Worm (Caenorhabditis elegans): ENCODE data around the gene C23H3.2.

The C23H3.2 gene

DNA sequence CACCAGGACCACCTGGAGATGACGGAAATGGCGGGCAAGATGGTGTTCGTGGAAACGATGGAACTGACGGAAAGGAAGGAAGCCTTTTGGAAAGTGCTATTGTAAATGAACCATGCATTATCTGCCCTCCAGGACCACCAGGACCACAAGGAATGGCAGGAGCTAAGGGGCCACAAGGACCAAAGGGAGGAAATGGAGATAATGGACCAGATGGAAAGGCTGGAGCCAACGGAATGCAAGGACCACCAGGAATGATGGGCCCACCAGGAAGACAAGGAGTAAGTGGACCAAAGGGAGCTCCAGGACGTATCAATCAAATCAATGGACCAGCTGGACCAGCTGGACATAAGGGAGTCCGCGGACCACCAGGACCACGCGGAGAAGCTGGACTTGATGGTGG is 37.4 kb upstream of the C23H3.2 start:
- TF ChIP-seq F13C5.2 (tag; optimal IDR thresholded peaks at IDR 0.05) (no peak), scrt-1 (GFP tag; IDR thresholded peaks at IDR 0.05) (no peak), sea-1 (GFP tag; conservative IDR thresholded peaks at IDR 0.05) (no peak), hnd-1 (tag; optimal IDR thresholded peaks at IDR 0.05) (no peak), tbx-37 (GFP tag; conservative IDR thresholded peaks at IDR 0.05) (no peak)

- TF ChIP-seq ets-7 (tag; optimal IDR thresholded peaks at IDR 0.05) (no peak), tbx-11 (GFP tag; IDR thresholded peaks at IDR 0.05) (no peak), ama-1 (optimal IDR thresholded peaks at IDR 0.05) (no peak), F13C5.2 (tag; optimal IDR thresholded peaks at IDR 0.05) (peak; percentile 26), ceh-13 (GFP tag; optimal IDR thresholded peaks at IDR 0.05) (no peak), ceh-36 (tag; optimal IDR thresholded peaks at IDR 0.05) (no peak), hmg-4 (GFP tag; optimal IDR thresholded peaks at IDR 0.05) (no peak), aly-1 (tag; optimal IDR thresholded peaks at IDR 0.05) (no peak)
Measured at ce11 chrII:24559-24998, 36.5 kb upstream of the C23H3.2 start, which contains the start of gene enee-1. TSS of gene enee-1 (plus strand) at chrII:24666.

DNA sequence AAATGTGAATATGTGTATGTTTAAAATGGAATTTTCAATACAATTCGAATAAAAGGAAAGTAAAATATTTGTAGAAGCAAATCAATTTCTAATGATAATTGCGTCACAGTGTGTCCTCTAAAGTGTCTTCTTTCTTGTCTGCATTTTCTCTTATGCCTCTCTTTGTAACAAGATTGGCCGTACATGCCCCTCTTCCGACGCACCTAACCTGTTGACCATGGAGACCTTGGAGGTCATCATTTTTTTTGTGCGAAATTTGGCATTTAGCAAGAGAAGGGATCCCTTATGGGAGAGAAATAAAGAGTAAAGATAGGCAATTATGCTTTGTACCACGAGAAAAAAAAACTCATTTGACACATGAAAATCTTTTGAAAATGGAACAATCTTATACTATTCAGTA is 32.8 kb upstream of the C23H3.2 start, which contains the start of gene F23F1.4:
Gene F23F1.4 (minus strand): TSS at position 141 of the 400 bp plus-strand sequence.
- TF ChIP-seq pes-1 (GFP tag; IDR thresholded peaks at IDR 0.05), result no peak

DNA sequence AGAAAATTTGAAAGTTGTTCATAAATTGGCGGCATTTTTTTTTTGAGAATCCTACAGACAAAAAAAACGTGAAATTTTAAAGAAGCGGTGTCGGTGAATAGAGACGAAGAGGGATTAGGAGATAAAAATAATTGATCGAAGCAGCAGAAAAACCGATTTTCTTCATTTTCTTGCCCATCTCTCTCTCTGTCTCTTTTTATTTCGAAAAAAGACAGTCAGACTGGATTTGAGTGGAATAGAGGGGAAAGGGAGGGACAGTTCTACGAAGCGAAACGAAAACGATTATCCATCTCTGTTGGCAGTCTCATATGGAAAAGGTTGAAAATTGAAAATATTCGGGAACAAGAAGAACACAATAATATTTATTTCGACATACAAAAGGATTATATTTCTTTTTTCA is 31.5 kb upstream of the C23H3.2 start:
- TF ChIP-seq B0310.2 (tag; optimal IDR thresholded peaks at IDR 0.05), result no peak
- TF ChIP-seq hmbx-1 (tag; optimal IDR thresholded peaks at IDR 0.05), result no peak
- TF ChIP-seq hmg-4 (GFP tag; optimal IDR thresholded peaks at IDR 0.05), result no peak
- no peak for TF ChIP-seq tbx-11 (GFP tag; IDR thresholded peaks at IDR 0.05)
- TF ChIP-seq F13C5.2 (tag; optimal IDR thresholded peaks at IDR 0.05), result no peak
- no peak for TF ChIP-seq scrt-1 (GFP tag; IDR thresholded peaks at IDR 0.05)
- TF ChIP-seq flt-1 (GFP tag; IDR thresholded peaks at IDR 0.05), result no peak

DNA sequence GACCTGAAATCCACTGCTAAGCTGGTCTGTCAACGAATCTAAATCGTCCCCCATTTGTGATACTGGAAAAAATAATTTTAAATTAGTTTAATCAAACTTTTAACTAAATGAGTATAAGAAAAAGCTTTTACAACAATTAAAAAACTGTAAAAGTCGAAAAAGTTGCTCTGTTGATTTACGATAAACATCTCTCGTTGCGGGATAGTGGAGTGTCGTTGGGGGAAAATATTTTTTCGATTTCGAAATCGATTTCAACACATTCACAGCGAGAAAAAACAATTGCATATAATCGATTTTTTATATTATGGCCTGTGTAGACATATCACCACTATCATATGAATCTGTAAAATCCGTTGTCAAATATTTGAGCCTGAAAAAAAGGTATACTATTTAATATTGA is 29.6 kb upstream of the C23H3.2 start, which contains the start of the genes F23F1.5 and fbxc-54:
Gene F23F1.5 (minus strand): TSS at position 64 of the 400 bp plus-strand sequence.
Gene fbxc-54 (plus strand): TSS at position 199 of the 400 bp plus-strand sequence.
- TF ChIP-seq scrt-1 (GFP tag; IDR thresholded peaks at IDR 0.05) (no peak), F13C5.2 (tag; optimal IDR thresholded peaks at IDR 0.05) (no peak), B0310.2 (tag; optimal IDR thresholded peaks at IDR 0.05) (no peak), pes-1 (GFP tag; IDR thresholded peaks at IDR 0.05) (no peak), ceh-36 (tag; optimal IDR thresholded peaks at IDR 0.05) (no peak), tbx-11 (GFP tag; IDR thresholded peaks at IDR 0.05) (no peak), hmg-4 (GFP tag; optimal IDR thresholded peaks at IDR 0.05) (no peak), tbx-37 (GFP tag; conservative IDR thresholded peaks at IDR 0.05) (no peak), flt-1 (GFP tag; IDR thresholded peaks at IDR 0.05) (no peak), sea-1 (GFP tag; conservative IDR thresholded peaks at IDR 0.05) (no peak), hnd-1 (tag; optimal IDR thresholded peaks at IDR 0.05) (no peak), aly-1 (tag; optimal IDR thresholded peaks at IDR 0.05) (no peak), ets-7 (tag; optimal IDR thresholded peaks at IDR 0.05) (no peak), ama-1 (optimal IDR thresholded peaks at IDR 0.05) (no peak), hmbx-1 (tag; optimal IDR thresholded peaks at IDR 0.05) (no peak)

DNA sequence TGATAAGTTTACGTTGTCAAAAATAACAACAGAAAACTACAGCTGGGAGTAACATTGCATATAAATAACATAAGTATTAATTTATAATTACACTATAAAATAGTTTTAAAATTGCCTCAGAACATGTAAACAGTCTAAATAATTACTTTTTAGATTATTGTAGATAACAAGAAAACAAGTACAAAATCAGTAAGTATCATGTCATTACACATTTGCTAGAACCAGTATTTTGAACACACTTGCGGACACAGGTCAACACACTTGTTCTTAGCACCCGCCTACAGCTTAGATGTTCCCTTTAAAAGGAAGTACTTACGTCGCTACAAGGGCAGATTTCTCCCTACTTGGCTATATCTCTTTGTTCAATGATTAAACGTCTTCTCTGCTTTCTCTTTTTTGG is 27.2 kb upstream of the C23H3.2 start, which contains the start of gene F23F1.2:
Gene F23F1.2 (plus strand): TSS at position 301 of the 400 bp plus-strand sequence.
- TF ChIP-seq tra-4 (tag; optimal IDR thresholded peaks at IDR 0.05), result no peak
- no peak for TF ChIP-seq ets-7 (tag; optimal IDR thresholded peaks at IDR 0.05)
- no peak for TF ChIP-seq tbx-37 (GFP tag; conservative IDR thresholded peaks at IDR 0.05)

DNA sequence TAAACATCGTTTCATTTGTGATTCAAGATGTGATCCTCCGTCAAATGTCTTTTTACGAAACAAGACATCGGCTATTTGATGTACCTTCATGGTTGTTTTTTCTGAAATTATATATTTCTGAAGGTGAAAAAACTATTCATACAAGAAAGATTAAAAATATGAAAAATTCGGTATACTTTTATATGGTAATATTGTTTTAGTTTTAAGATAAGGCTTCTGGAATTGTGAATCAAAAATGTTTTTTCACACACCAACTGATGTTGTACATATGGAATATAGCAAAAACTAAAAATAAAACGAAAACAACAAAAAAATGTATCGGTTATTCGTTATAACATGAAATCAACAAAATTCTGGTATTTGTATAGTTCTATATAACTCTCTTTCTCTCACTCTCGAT is 23.9 kb upstream of the C23H3.2 start, which contains the start of gene F23F1.6:
Gene F23F1.6 (minus strand): TSS at position 101 of the 400 bp plus-strand sequence.
- TF ChIP-seq scrt-1 (GFP tag; IDR thresholded peaks at IDR 0.05) (no peak), ceh-13 (GFP tag; optimal IDR thresholded peaks at IDR 0.05) (no peak), pes-1 (GFP tag; IDR thresholded peaks at IDR 0.05) (no peak), flt-1 (GFP tag; IDR thresholded peaks at IDR 0.05) (no peak), F13C5.2 (tag; optimal IDR thresholded peaks at IDR 0.05) (no peak), tra-4 (tag; optimal IDR thresholded peaks at IDR 0.05) (no peak), aly-1 (tag; optimal IDR thresholded peaks at IDR 0.05) (no peak), ets-7 (tag; optimal IDR thresholded peaks at IDR 0.05) (no peak), hmg-4 (GFP tag; optimal IDR thresholded peaks at IDR 0.05) (no peak), tbx-11 (GFP tag; IDR thresholded peaks at IDR 0.05) (no peak), hmbx-1 (tag; optimal IDR thresholded peaks at IDR 0.05) (no peak)

ce11 chrII:39437-39836 is 21.7 kb upstream of the C23H3.2 start, which contains the start of gene spp-24:
TSS of gene spp-24 (minus strand) at chrII:39537.
- TF ChIP-seq ceh-36 (tag; optimal IDR thresholded peaks at IDR 0.05) (no peak), sea-1 (GFP tag; conservative IDR thresholded peaks at IDR 0.05) (no peak), hnd-1 (tag; optimal IDR thresholded peaks at IDR 0.05) (no peak), scrt-1 (GFP tag; IDR thresholded peaks at IDR 0.05) (no peak), ceh-13 (GFP tag; optimal IDR thresholded peaks at IDR 0.05) (no peak), hmbx-1 (tag; optimal IDR thresholded peaks at IDR 0.05) (no peak), ets-7 (tag; optimal IDR thresholded peaks at IDR 0.05) (no peak), tbx-37 (GFP tag; conservative IDR thresholded peaks at IDR 0.05) (no peak), F13C5.2 (tag; optimal IDR thresholded peaks at IDR 0.05) (no peak), flt-1 (GFP tag; IDR thresholded peaks at IDR 0.05) (no peak), hmg-4 (GFP tag; optimal IDR thresholded peaks at IDR 0.05) (no peak)

DNA sequence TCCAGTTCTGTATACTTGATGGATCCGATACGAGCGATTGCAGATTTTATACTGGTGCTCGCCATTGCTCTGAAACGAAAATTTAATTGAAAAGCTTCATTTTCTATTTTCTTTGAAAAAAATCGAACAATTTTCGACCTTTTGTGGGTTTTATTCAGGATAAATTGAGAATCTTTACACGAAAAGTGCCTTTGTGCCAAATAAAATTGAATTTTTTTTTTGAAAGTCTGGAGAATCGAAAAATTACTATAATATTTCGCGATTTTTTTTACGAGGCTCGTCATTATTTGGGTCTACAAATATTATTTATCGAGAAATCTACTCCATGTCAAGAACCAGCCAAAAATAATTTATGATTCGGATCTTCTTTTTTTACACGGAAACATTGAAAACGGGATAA is 19.2 kb upstream of the C23H3.2 start, which contains the start of gene F23F1.10:
Gene F23F1.10 (minus strand): TSS at position 69 of the 400 bp plus-strand sequence.
- TF ChIP-seq hnd-1 (tag; optimal IDR thresholded peaks at IDR 0.05) (no peak), tbx-11 (GFP tag; IDR thresholded peaks at IDR 0.05) (no peak)
